Worm (Caenorhabditis elegans) whole organism, late embryonic: Measurements from ENCODE around the gene T08G2.2.
A peak's percentile ranks its signal among the peaks of the same experiment; 100 is the strongest.

Source experiments
- C38D4.7 ChIP-seq: fragments of 200-800 bp; sonication (Bioruptor generic); optimal IDR thresholded peaks from 2 replicates; lab custom pipeline; 2018; ENCODE audit warnings: mild to moderate bottlenecking, missing genetic modification characterization, moderate library complexity, missing compliant biosample characterization
- F13H6.1 ChIP-seq: sonication (generic microtip); optimal IDR thresholded peaks from 2 replicates; lab custom pipeline; 2016; ENCODE audit warnings: missing genetic modification characterization, missing compliant biosample characterization
- Y22D7AL.16 ChIP-seq: sonication (generic microtip); optimal IDR thresholded peaks from 2 replicates; lab custom pipeline; 2016; ENCODE audit warnings: missing genetic modification characterization, missing compliant biosample characterization
- ahr-1 ChIP-seq: sonication (generic microtip); optimal IDR thresholded peaks from 2 replicates; lab custom pipeline; 2016; ENCODE audit warnings: missing genetic modification characterization, missing compliant biosample characterization
- ama-1 ChIP-seq: fragments of 150-350 bp; optimal IDR thresholded peaks from 2 replicates; lab custom pipeline; 2014
- ceh-14 ChIP-seq: sonication (generic microtip); optimal IDR thresholded peaks from 2 replicates; lab custom pipeline; 2016; ENCODE audit warnings: missing genotype, missing genetic modification characterization, missing compliant biosample characterization
- ceh-31 ChIP-seq: sonication (generic microtip); optimal IDR thresholded peaks from 2 replicates; lab custom pipeline; 2016; ENCODE audit warnings: missing genetic modification characterization, missing compliant biosample characterization
- ceh-34 ChIP-seq: sonication (generic microtip); optimal IDR thresholded peaks from 2 replicates; lab custom pipeline; 2016; ENCODE audit warnings: mild to moderate bottlenecking, missing genetic modification characterization, missing compliant biosample characterization
- ceh-48 ChIP-seq: sonication (generic microtip); optimal IDR thresholded peaks from 2 replicates; lab custom pipeline; 2016; ENCODE audit warnings: missing genetic modification characterization, inconsistent platforms, missing compliant biosample characterization
- elt-2 ChIP-seq: sonication (generic microtip); optimal IDR thresholded peaks from 2 replicates; lab custom pipeline; 2016; ENCODE audit warnings: missing genetic modification reagents, missing genetic modification characterization, missing compliant biosample characterization
- elt-4 ChIP-seq: sonication (generic microtip); optimal IDR thresholded peaks from 2 replicates; lab custom pipeline; 2016; ENCODE audit warnings: missing genetic modification characterization, missing compliant biosample characterization
- ets-4 ChIP-seq: sonication (generic microtip); optimal IDR thresholded peaks from 2 replicates; lab custom pipeline; 2016; ENCODE audit warnings: missing genetic modification characterization, missing compliant biosample characterization
- eyg-1 ChIP-seq: sonication (generic microtip); optimal IDR thresholded peaks from 2 replicates; lab custom pipeline; 2016; ENCODE audit warnings: missing genotype, missing genetic modification characterization, missing compliant biosample characterization
- fax-1 ChIP-seq: sonication (generic microtip); optimal IDR thresholded peaks from 2 replicates; lab custom pipeline; 2016; ENCODE audit warnings: missing genotype, missing genetic modification characterization, missing compliant biosample characterization
- hlh-30 ChIP-seq: sonication (generic microtip); optimal IDR thresholded peaks from 2 replicates; lab custom pipeline; 2017; ENCODE audit warnings: antibody characterized with exemption, missing genetic modification characterization, missing compliant biosample characterization; ENCODE audit not compliant: insufficient read depth
- hlh-6 ChIP-seq: sonication (generic microtip); optimal IDR thresholded peaks from 2 replicates; lab custom pipeline; 2016; ENCODE audit warnings: missing genotype, missing genetic modification characterization, missing compliant biosample characterization
- lim-6 ChIP-seq: sonication (generic microtip); optimal IDR thresholded peaks from 2 replicates; lab custom pipeline; 2016; ENCODE audit warnings: missing genetic modification characterization, missing compliant biosample characterization
- lin-11 ChIP-seq: fragments of 200-800 bp; sonication (Bioruptor generic); optimal IDR thresholded peaks from 2 replicates; lab custom pipeline; 2018; ENCODE audit warnings: mild to moderate bottlenecking, missing genetic modification characterization, missing compliant biosample characterization
- madf-2 ChIP-seq: sonication (generic microtip); optimal IDR thresholded peaks from 2 replicates; lab custom pipeline; 2017; ENCODE audit warnings: missing genetic modification characterization, missing compliant biosample characterization
- nfya-1 ChIP-seq: sonication (generic microtip); optimal IDR thresholded peaks from 2 replicates; lab custom pipeline; 2017; ENCODE audit warnings: missing genetic modification characterization, mild to moderate bottlenecking, missing compliant biosample characterization, antibody characterized with exemption, moderate library complexity
- nhr-11 ChIP-seq: fragments of 150-350 bp; optimal IDR thresholded peaks from 2 replicates; lab custom pipeline; 2014; ENCODE audit warnings: missing biosample characterization, missing genetic modification characterization
- nhr-232 ChIP-seq: sonication (generic microtip); optimal IDR thresholded peaks from 2 replicates; lab custom pipeline; 2016; ENCODE audit warnings: missing genetic modification characterization, missing compliant biosample characterization
- npax-4 ChIP-seq: sonication (generic microtip); optimal IDR thresholded peaks from 2 replicates; lab custom pipeline; 2016; ENCODE audit warnings: missing genetic modification characterization, missing compliant biosample characterization
- odd-2 ChIP-seq: sonication (generic microtip); optimal IDR thresholded peaks from 2 replicates; lab custom pipeline; 2017; ENCODE audit warnings: antibody characterized with exemption, mild to moderate bottlenecking, missing genetic modification characterization, missing compliant biosample characterization
- pag-3 ChIP-seq: sonication (generic microtip); optimal IDR thresholded peaks from 2 replicates; lab custom pipeline; 2016; ENCODE audit warnings: missing compliant biosample characterization, missing genetic modification characterization, borderline replicate concordance
- ref-2 ChIP-seq: sonication (generic microtip); optimal IDR thresholded peaks from 2 replicates; lab custom pipeline; 2016; ENCODE audit warnings: missing genetic modification characterization, missing compliant biosample characterization
- sdc-2 ChIP-seq: sonication (generic microtip); optimal IDR thresholded peaks from 2 replicates; lab custom pipeline; 2016; ENCODE audit warnings: missing genotype, missing genetic modification characterization, missing compliant biosample characterization
- tbx-2 ChIP-seq: sonication (generic microtip); optimal IDR thresholded peaks from 2 replicates; lab custom pipeline; 2016; ENCODE audit warnings: missing genetic modification characterization, missing compliant biosample characterization
- tbx-7 ChIP-seq: sonication (generic microtip); optimal IDR thresholded peaks from 2 replicates; lab custom pipeline; 2016; ENCODE audit warnings: missing genotype, missing genetic modification characterization, missing compliant biosample characterization
- unc-3 ChIP-seq, 2 experiments: fragments of 200-800 bp in 1 of 2; sonication (Bioruptor generic) in 1 of 2; sonication (generic microtip) in 1 of 2; conservative IDR thresholded peaks in 1 of 2; optimal IDR thresholded peaks in 1 of 2; 2 replicates each; pipeline versions ENCODE4 v1.3.6 to Lab custom; 2016 to 2022; ENCODE audit warnings: missing compliant biosample characterization in 2 of 2, missing genetic modification characterization in 2 of 2, missing genetic modification reagents in 1 of 2
- unc-42 ChIP-seq: sonication (generic microtip); optimal IDR thresholded peaks from 2 replicates; lab custom pipeline; 2016; ENCODE audit warnings: missing genotype, missing genetic modification characterization, missing compliant biosample characterization
- unc-86 ChIP-seq: sonication (generic microtip); optimal IDR thresholded peaks from 2 replicates; lab custom pipeline; 2016; ENCODE audit warnings: missing genetic modification characterization, missing compliant biosample characterization
- zip-5 ChIP-seq: sonication (generic microtip); optimal IDR thresholded peaks from 2 replicates; lab custom pipeline; 2016; ENCODE audit warnings: missing genetic modification characterization, missing compliant biosample characterization
- ztf-16 ChIP-seq: sonication (generic microtip); optimal IDR thresholded peaks from 2 replicates; lab custom pipeline; 2017; ENCODE audit warnings: missing genetic modification characterization, missing compliant biosample characterization

T08G2.2 gene

ce11 chrX:17227376-17227775 lies 18.2 kb upstream of the T08G2.2 start:
- no peak for TF ChIP-seq npax-4 (tag; lab: Kevin White, UChicago)
- no peak for TF ChIP-seq F13H6.1 (tag; lab: Kevin White, UChicago)
- no peak for TF ChIP-seq ceh-48 (tag; lab: Kevin White, UChicago)
- TF ChIP-seq nfya-1 (tag; lab: Kevin White, UChicago), result no peak
- no peak for TF ChIP-seq pag-3 (tag; lab: Kevin White, UChicago)
- no peak for TF ChIP-seq fax-1 (tag; lab: Kevin White, UChicago)
- no peak for TF ChIP-seq nhr-232 (tag; lab: Kevin White, UChicago)
- no peak for TF ChIP-seq hlh-6 (tag; lab: Kevin White, UChicago)
- TF ChIP-seq unc-3 (GFP tag; conservative IDR thresholded peaks at IDR 0.05; lab: Robert Waterston, UW), result no peak
- TF ChIP-seq unc-3 (tag; optimal IDR thresholded peaks at IDR 0.05; lab: Kevin White, UChicago), result no peak
- no peak for TF ChIP-seq unc-86 (tag; lab: Kevin White, UChicago)
- TF ChIP-seq ets-4 (tag; lab: Kevin White, UChicago), result no peak
- no peak for TF ChIP-seq zip-5 (tag; lab: Kevin White, UChicago)
- TF ChIP-seq lim-6 (tag; lab: Kevin White, UChicago), result no peak
- TF ChIP-seq madf-2 (tag; lab: Kevin White, UChicago), result no peak
- no peak for TF ChIP-seq ceh-14 (tag; lab: Kevin White, UChicago)
- no peak for TF ChIP-seq hlh-30 (tag; lab: Kevin White, UChicago)
- TF ChIP-seq odd-2 (tag; lab: Kevin White, UChicago), result no peak
- TF ChIP-seq ahr-1 (tag; lab: Kevin White, UChicago), result no peak
- TF ChIP-seq eyg-1, result no peak

DNA sequence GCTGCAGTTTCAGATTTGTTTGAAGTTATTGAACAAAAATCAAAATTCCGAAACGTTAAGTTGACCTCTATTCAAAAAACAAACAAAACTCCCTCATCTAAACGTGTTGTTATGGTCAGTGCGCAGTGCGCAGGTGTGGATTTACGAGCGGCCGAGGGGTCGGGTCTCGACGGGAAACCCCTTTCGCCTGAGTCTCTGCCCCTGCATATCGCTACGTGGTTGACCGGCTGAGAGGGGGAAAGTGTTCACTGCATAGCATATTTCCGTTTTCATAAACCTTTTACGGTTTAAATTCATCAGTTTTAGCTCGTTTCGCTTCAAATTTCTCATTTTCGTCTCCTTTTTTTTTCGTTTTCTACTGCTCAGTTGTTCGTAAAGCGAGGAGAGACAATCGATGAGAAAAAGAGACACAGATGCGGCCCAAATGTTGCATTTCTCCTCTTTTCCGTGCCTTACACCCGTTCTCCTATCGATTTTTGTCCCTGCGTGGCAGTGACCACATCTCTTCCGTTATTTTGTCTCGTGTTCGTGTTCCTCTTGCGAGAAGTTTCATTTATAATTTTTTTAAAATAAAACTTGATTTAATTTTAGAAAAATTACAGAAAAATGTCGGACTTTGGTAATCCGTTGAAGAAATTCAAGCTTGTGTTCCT lies 12.8 kb upstream of the T08G2.2 start, which contains the start of gene rab-6.2:
TSS of gene rab-6.2 (plus strand) at position 603 of the 653 bp plus-strand sequence.
- TF ChIP-seq ceh-31 (tag; lab: Kevin White, UChicago) (peak; percentile 45), ref-2 (tag; lab: Kevin White, UChicago) (peak; percentile 6), elt-4 (tag; lab: Kevin White, UChicago) (no peak), tbx-2 (tag; lab: Kevin White, UChicago) (peak; percentile 30), unc-42 (tag; lab: Kevin White, UChicago) (peak; percentile 19), tbx-7 (tag; lab: Kevin White, UChicago) (no peak), nhr-232 (tag; lab: Kevin White, UChicago) (no peak), ceh-34 (tag; lab: Kevin White, UChicago) (peak; percentile 26), ceh-48 (tag; lab: Kevin White, UChicago) (peak; percentile 79), nfya-1 (tag; lab: Kevin White, UChicago) (peak; percentile 5), C38D4.7 (GFP tag; lab: Kevin White, UChicago) (no peak), sdc-2 (tag; lab: Kevin White, UChicago) (peak; percentile 56), fax-1 (tag; lab: Kevin White, UChicago) (no peak), unc-86 (tag; lab: Kevin White, UChicago) (no peak), ztf-16 (tag; lab: Kevin White, UChicago) (no peak), nhr-11 (tag; lab: Kevin White, UChicago) (no peak), Y22D7AL.16 (no peak), ama-1 (lab: Kevin White, UChicago) (no peak)

- TF ChIP-seq elt-2 (tag; lab: Kevin White, UChicago) (peak; percentile 39), lin-11 (no peak)
Observed at ce11 chrX:17217050-17217813, 8.1 kb upstream of the T08G2.2 start, which contains the start of gene acdh-7. TSS of gene acdh-7 (minus strand) at chrX:17217105.
